Worm (Caenorhabditis elegans) whole organism, L4 larva: ENCODE measurements around the gene daf-5.
A peak's percentile ranks its signal among the peaks of the same experiment; 100 is the strongest.

Experiments used
- D1046.2 ChIP-seq: fragments of 200-800 bp; sonication (Bioruptor generic); IDR thresholded peaks from 2 replicates; pipeline ENCODE4 v1.3.6; 2022; ENCODE audit warnings: missing genetic modification characterization, missing compliant biosample characterization
- F44E2.7 ChIP-seq: fragments of 200-800 bp; sonication (Bioruptor generic); IDR thresholded peaks from 2 replicates; pipeline ENCODE4 v2.1.2; 2022; ENCODE audit warnings: missing genetic modification characterization, missing compliant biosample characterization
- F49E8.2 ChIP-seq: sonication (generic microtip); optimal IDR thresholded peaks from 2 replicates; lab custom pipeline; 2016; ENCODE audit warnings: missing compliant biosample characterization, mild to moderate bottlenecking, missing genetic modification characterization, borderline replicate concordance
- R02D3.7 ChIP-seq: fragments of 150-350 bp; sonication (generic microtip); optimal IDR thresholded peaks from 3 replicates; lab custom pipeline; 2014; ENCODE audit warnings: missing biosample characterization, missing genetic modification characterization
- ZK337.2 ChIP-seq: fragments of 200-800 bp; sonication (Bioruptor generic); IDR thresholded peaks from 2 replicates; pipeline ENCODE4 v1.3.6; 2022; ENCODE audit warnings: missing genetic modification reagents, missing genetic modification characterization, missing compliant biosample characterization
- aha-1 ChIP-seq: fragments of 150-350 bp; peaks from one replicate; lab custom pipeline; 2014; ENCODE audit warnings: missing biosample characterization, missing genetic modification characterization
- arid-1 ChIP-seq: fragments of 200-800 bp; sonication (Bioruptor generic); conservative IDR thresholded peaks from 2 replicates; pipeline ENCODE4 v1.3.6; 2022; ENCODE audit warnings: missing genetic modification reagents, missing genetic modification characterization, missing compliant biosample characterization
- attf-4 ChIP-seq: sonication (generic microtip); optimal IDR thresholded peaks from 3 replicates; lab custom pipeline; 2017; ENCODE audit warnings: missing biosample characterization, missing genetic modification characterization
- ceh-28 ChIP-seq: fragments of 150-350 bp; optimal IDR thresholded peaks from 2 replicates; lab custom pipeline; 2014; ENCODE audit warnings: missing biosample characterization, missing genetic modification reagents, missing genetic modification characterization
- ceh-32 ChIP-seq: sonication (generic microtip); optimal IDR thresholded peaks from 2 replicates; lab custom pipeline; 2016; ENCODE audit warnings: mild to moderate bottlenecking, missing genetic modification characterization, missing compliant biosample characterization; ENCODE audit not compliant: poor library complexity
- cey-2 ChIP-seq: sonication (generic microtip); optimal IDR thresholded peaks from 3 replicates; lab custom pipeline; 2017; ENCODE audit warnings: missing genetic modification characterization, mild to moderate bottlenecking, missing compliant biosample characterization, antibody characterized with exemption, borderline replicate concordance; ENCODE audit not compliant: insufficient read depth
- daf-16 ChIP-seq, 3 experiments: sonication (generic microtip); optimal IDR thresholded peaks; 2 replicates each; lab custom pipeline; 2016 to 2017; ENCODE audit warnings: missing genetic modification characterization in 3 of 3, missing genetic modification reagents in 3 of 3, mild to moderate bottlenecking in 2 of 3, missing compliant biosample characterization in 2 of 3, missing biosample characterization in 1 of 3, moderate library complexity in 1 of 3
- daf-19 ChIP-seq: fragments of 200-800 bp; sonication (Bioruptor generic); conservative IDR thresholded peaks from 2 replicates; pipeline ENCODE4 v1.3.6; 2022; ENCODE audit warnings: missing genetic modification characterization, missing compliant biosample characterization
- dmd-6 ChIP-seq: fragments of 200-800 bp; sonication (Bioruptor generic); IDR thresholded peaks from 2 replicates; pipeline ENCODE4 v1.3.6; 2022; ENCODE audit warnings: missing genetic modification reagents, missing genetic modification characterization, missing compliant biosample characterization
- dmd-8 ChIP-seq: fragments of 200-800 bp; sonication (Bioruptor generic); IDR thresholded peaks from 2 replicates; pipeline ENCODE4 v1.3.6; 2022; ENCODE audit warnings: missing genetic modification characterization, missing compliant biosample characterization
- duxl-1 ChIP-seq: sonication (generic microtip); optimal IDR thresholded peaks from 2 replicates; lab custom pipeline; 2016; ENCODE audit warnings: mild to moderate bottlenecking, missing genetic modification characterization, moderate library complexity, missing compliant biosample characterization; ENCODE audit not compliant: poor library complexity
- fkh-10 ChIP-seq: fragments of 150-350 bp; optimal IDR thresholded peaks from 2 replicates; lab custom pipeline; 2014; ENCODE audit warnings: missing biosample characterization, missing genetic modification reagents, missing genetic modification characterization
- gei-8 ChIP-seq: fragments of 200-800 bp; sonication (Bioruptor generic); optimal IDR thresholded peaks from 2 replicates; lab custom pipeline; 2018; ENCODE audit warnings: mild to moderate bottlenecking, missing genetic modification characterization, missing compliant biosample characterization
- hlh-11 ChIP-seq: fragments of 200-800 bp; sonication (Bioruptor generic); optimal IDR thresholded peaks from 2 replicates; lab custom pipeline; 2018; ENCODE audit warnings: mild to moderate bottlenecking, missing genetic modification characterization, missing compliant biosample characterization
- hlh-30 ChIP-seq: sonication (generic microtip); optimal IDR thresholded peaks from 2 replicates; lab custom pipeline; 2017; ENCODE audit warnings: antibody characterized with exemption, mild to moderate bottlenecking, missing genetic modification characterization, missing compliant biosample characterization; ENCODE audit not compliant: insufficient read depth
- hmg-1.1 ChIP-seq: fragments of 200-800 bp; sonication (Bioruptor generic); IDR thresholded peaks from 2 replicates; pipeline ENCODE4 v1.3.6; 2022; ENCODE audit warnings: missing genetic modification reagents, missing genetic modification characterization, missing compliant biosample characterization
- jun-1 ChIP-seq: fragments of 150-350 bp; optimal IDR thresholded peaks from 2 replicates; lab custom pipeline; 2014; ENCODE audit warnings: missing biosample characterization, missing genetic modification reagents, missing genetic modification characterization
- lim-7 ChIP-seq: fragments of 200-800 bp; sonication (Bioruptor generic); IDR thresholded peaks from 2 replicates; pipeline ENCODE4 v1.3.6; 2022; ENCODE audit warnings: missing genetic modification characterization, missing compliant biosample characterization
- lin-1 ChIP-seq: fragments of 200-800 bp; sonication (Bioruptor generic); IDR thresholded peaks from 2 replicates; pipeline ENCODE4 v1.3.6; 2022; ENCODE audit warnings: missing genetic modification reagents, missing genetic modification characterization, missing compliant biosample characterization
- lin-38 ChIP-seq: fragments of 200-800 bp; sonication (Bioruptor generic); IDR thresholded peaks from 2 replicates; pipeline ENCODE4 v1.3.6; 2022; ENCODE audit warnings: missing genetic modification reagents, missing genetic modification characterization, missing compliant biosample characterization
- lin-39 ChIP-seq: fragments of 150-350 bp; optimal IDR thresholded peaks from 2 replicates; lab custom pipeline; 2014; ENCODE audit warnings: missing biosample characterization, missing genetic modification reagents, missing genetic modification characterization
- lir-3 ChIP-seq: sonication (generic microtip); optimal IDR thresholded peaks from 2 replicates; lab custom pipeline; 2016; ENCODE audit warnings: mild to moderate bottlenecking, missing genetic modification characterization, missing compliant biosample characterization
- mdl-1 ChIP-seq, 2 experiments: fragments of 150-350 bp in 1 of 2; sonication (generic microtip) in 1 of 2; optimal IDR thresholded peaks; 2 replicates each; lab custom pipeline; 2014 to 2017; ENCODE audit warnings: missing biosample characterization in 2 of 2, missing genetic modification characterization in 2 of 2
- mep-1 ChIP-seq: fragments of 150-350 bp; sonication (generic microtip); optimal IDR thresholded peaks from 3 replicates; lab custom pipeline; 2014; ENCODE audit warnings: missing biosample characterization, missing genetic modification characterization
- nhr-10 ChIP-seq: fragments of 150-350 bp; optimal IDR thresholded peaks from 2 replicates; lab custom pipeline; 2014; ENCODE audit warnings: missing biosample characterization, missing genetic modification characterization
- nhr-102 ChIP-seq: sonication (generic microtip); optimal IDR thresholded peaks from 2 replicates; lab custom pipeline; 2016; ENCODE audit warnings: mild to moderate bottlenecking, missing genetic modification characterization, moderate library complexity, missing compliant biosample characterization
- pqm-1 ChIP-seq: sonication (generic microtip); optimal IDR thresholded peaks from 2 replicates; lab custom pipeline; 2017; ENCODE audit warnings: missing biosample characterization, missing genetic modification characterization
- saeg-2 ChIP-seq: fragments of 200-800 bp; sonication (Bioruptor generic); IDR thresholded peaks from 2 replicates; pipeline ENCODE4 v1.3.6; 2022; ENCODE audit warnings: missing genetic modification reagents, missing genetic modification characterization, missing compliant biosample characterization
- set-16 ChIP-seq: fragments of 200-800 bp; sonication (Bioruptor generic); IDR thresholded peaks from 2 replicates; pipeline ENCODE4 v1.3.6; 2022; ENCODE audit warnings: missing genetic modification reagents, missing genetic modification characterization, missing compliant biosample characterization
- snpc-1.2 ChIP-seq: fragments of 200-800 bp; sonication (Bioruptor generic); IDR thresholded peaks from 2 replicates; pipeline ENCODE4 v1.3.6; 2022; ENCODE audit warnings: missing genetic modification reagents, missing genetic modification characterization, missing compliant biosample characterization
- spr-1 ChIP-seq: sonication (generic microtip); optimal IDR thresholded peaks from 2 replicates; lab custom pipeline; 2016; ENCODE audit warnings: mild to moderate bottlenecking, missing genetic modification characterization, missing compliant biosample characterization
- tag-97 ChIP-seq: fragments of 200-800 bp; sonication (Bioruptor generic); IDR thresholded peaks from 2 replicates; pipeline ENCODE4 v1.3.6; 2022; ENCODE audit warnings: missing genetic modification characterization, missing compliant biosample characterization
- unc-130 ChIP-seq: sonication (generic microtip); optimal IDR thresholded peaks from 2 replicates; lab custom pipeline; 2016; ENCODE audit warnings: missing genetic modification reagents, missing genetic modification characterization, missing compliant biosample characterization
- zfp-3 ChIP-seq: fragments of 200-800 bp; sonication (Bioruptor generic); conservative IDR thresholded peaks from 2 replicates; pipeline ENCODE4 v1.3.6; 2022; ENCODE audit warnings: missing genetic modification reagents, missing genetic modification characterization, missing compliant biosample characterization

daf-5 gene

DNA sequence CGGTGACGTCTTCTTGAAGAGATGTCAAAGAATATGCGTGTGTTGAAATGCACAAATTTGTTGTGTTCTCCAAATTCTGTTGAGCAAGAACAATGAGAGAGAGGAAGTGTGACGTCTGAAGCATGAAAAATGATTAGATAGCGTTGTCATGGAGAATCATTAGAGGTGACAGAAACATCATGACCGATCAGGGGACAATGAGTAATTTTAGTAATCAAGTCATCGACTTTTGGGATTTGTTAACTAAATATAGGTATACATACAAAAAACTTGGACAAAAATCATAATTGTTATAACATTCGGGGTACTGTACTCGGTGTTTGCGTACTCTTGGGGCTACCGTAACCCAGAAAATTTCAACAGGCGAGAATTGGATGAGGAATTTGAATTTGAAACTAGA, at the start of gene daf-5:
Gene daf-5, minus strand, starts transcription at position 101 of the 400 bp plus-strand sequence.
- peak; percentile 41 for TF ChIP-seq aha-1 (tag; lab: Kevin White, UChicago)
- no peak for TF ChIP-seq zfp-3
- no peak for TF ChIP-seq jun-1 (tag; lab: Kevin White, UChicago)
- TF ChIP-seq hlh-11 (tag; lab: Kevin White, UChicago): no peak

DNA sequence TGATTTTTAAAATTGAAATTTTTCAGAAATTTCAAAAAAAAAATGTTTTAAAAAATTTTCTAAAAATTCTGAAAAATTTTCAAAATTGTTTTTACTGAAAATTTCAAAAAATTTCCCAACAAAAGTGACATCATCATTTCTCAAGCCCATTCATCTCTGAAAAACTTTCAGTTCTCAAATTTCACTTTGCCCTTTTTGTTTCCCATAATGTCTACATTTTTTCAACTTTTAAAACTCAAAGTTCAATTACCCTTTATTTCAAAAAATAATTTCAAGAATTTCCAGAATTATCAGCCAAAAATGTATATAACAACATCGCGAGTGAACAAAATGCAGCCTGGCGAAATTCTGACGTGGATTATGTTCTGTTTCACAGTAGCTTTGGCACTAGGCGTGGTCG, 48.9 kb upstream of the daf-5 start, which contains the start of gene bkip-1:
Gene bkip-1, plus strand, starts transcription at position 301 of the 400 bp plus-strand sequence.
- TF ChIP-seq arid-1 (GFP tag; lab: Robert Waterston, UW) (no peak), dmd-6 (no peak), tag-97 (no peak), nhr-10 (no peak), mdl-1 (tag; optimal IDR thresholded peaks at IDR 0.05; lab: Kevin White, UChicago) (no peak), F44E2.7 (no peak), pqm-1 (tag; lab: Kevin White, UChicago) (no peak), daf-19 (GFP tag; lab: Robert Waterston, UW) (no peak), spr-1 (no peak), ceh-32 (tag; lab: Kevin White, UChicago) (no peak), R02D3.7 (tag; lab: Kevin White, UChicago) (no peak), lin-1 (GFP tag; lab: Robert Waterston, UW) (no peak)

DNA sequence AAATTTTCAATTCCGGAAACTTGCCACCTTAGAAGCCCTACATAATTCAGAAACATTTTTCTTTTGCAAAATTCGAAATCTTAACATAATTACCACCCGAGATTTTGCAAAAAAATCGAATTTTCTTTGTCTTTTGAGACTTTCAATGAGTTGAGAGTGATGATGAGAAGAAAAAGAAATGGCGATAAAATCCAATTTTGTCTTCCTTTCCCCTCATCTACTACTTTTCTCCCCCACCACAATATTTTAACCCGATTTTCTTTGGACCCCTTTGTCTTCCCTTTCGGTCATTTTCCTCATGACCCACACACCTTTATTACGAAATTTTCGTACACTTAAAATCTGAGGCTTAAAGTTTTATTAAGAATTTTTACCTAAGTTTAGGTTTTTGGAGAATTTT, 46.2 kb upstream of the daf-5 start:
- no peak for TF ChIP-seq tag-97
- TF ChIP-seq lin-39 (tag; lab: Kevin White, UChicago): no peak
- no peak for TF ChIP-seq lim-7 (GFP tag; lab: Robert Waterston, UW)
- no peak for TF ChIP-seq nhr-102 (tag; lab: Kevin White, UChicago)
- no peak for TF ChIP-seq daf-19 (GFP tag; lab: Robert Waterston, UW)
- TF ChIP-seq attf-4: no peak
- TF ChIP-seq dmd-6: no peak
- TF ChIP-seq lir-3 (tag; lab: Kevin White, UChicago): no peak
- TF ChIP-seq unc-130: no peak

DNA sequence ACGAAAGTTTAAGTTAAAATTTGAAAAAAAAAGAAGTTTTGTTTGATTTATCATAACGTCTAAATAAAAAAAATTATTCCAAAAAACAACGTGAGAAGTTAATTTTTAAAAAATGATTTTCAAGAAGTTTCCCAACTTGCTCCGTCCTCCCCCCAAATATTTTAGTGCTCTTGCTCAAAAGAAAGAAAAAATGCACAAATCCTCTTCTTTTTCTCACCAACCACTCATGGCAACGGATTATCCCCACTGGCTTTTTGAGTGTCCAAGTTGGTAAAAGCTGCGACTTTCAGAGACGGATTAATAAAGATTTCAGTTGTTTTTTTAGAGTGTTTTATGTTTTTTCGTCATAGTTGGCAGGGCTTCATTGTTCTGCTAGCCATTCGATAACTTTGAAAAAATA, 45.4 kb upstream of the daf-5 start, which contains the start of gene Y39G8C.2:
Gene Y39G8C.2, minus strand, starts transcription at position 101 of the 400 bp plus-strand sequence.
- TF ChIP-seq mep-1 (tag; lab: Kevin White, UChicago) (no peak), daf-19 (GFP tag; lab: Robert Waterston, UW) (no peak), daf-16 (GFP tag; optimal IDR thresholded peaks at IDR 0.05; lab: Kevin White, UChicago) (no peak), daf-16 (tag; optimal IDR thresholded peaks at IDR 0.05; lab: Kevin White, UChicago) (no peak), cey-2 (no peak), hmg-1.1 (GFP tag; lab: Robert Waterston, UW) (no peak), ZK337.2 (GFP tag; lab: Robert Waterston, UW) (no peak), jun-1 (tag; lab: Kevin White, UChicago) (no peak), fkh-10 (GFP tag; lab: Kevin White, UChicago) (no peak), saeg-2 (no peak), hlh-30 (tag; lab: Kevin White, UChicago) (no peak), pqm-1 (tag; lab: Kevin White, UChicago) (no peak), dmd-8 (no peak), tag-97 (no peak), R02D3.7 (tag; lab: Kevin White, UChicago) (no peak)

DNA sequence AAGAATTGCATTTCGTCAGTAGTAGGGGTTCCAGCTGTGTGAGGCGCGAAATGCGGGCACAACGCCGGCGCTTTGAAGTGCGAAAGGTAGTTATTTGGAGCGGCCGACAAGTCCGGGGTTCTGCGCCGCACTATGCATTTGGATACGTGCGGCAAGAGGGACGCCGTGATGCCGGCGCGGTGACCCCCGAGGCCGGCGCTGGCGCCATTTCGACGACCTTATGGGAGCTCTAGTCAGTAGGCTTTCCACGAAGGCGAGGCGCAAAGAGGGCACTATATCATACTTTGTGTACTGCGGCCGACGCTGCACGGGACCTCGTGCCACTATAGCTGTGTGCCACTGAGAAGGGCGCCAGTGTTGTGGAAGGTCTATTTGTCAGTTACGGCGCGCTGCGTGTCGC, 44.7 kb upstream of the daf-5 start:
- TF ChIP-seq D1046.2 (GFP tag; lab: Robert Waterston, UW): 0 out of 2 replicates have a peak, but pooled peaks have one; percentile 15
- no peak for TF ChIP-seq ceh-28 (tag; lab: Kevin White, UChicago)
- peak; percentile 22 for TF ChIP-seq spr-1
- no peak for TF ChIP-seq duxl-1 (tag; lab: Kevin White, UChicago)
- TF ChIP-seq set-16 (GFP tag; lab: Robert Waterston, UW): peak; percentile 93
- no peak for TF ChIP-seq gei-8 (GFP tag; lab: Kevin White, UChicago)
- TF ChIP-seq lim-7 (GFP tag; lab: Robert Waterston, UW): 0 out of 2 replicates have a peak, but pooled peaks have one; percentile 30
- 0 out of 2 replicates have a peak, but pooled peaks have one; percentile 34 for TF ChIP-seq lin-38
- TF ChIP-seq snpc-1.2 (GFP tag; lab: Robert Waterston, UW): peak; percentile 65
- TF ChIP-seq F49E8.2 (tag; lab: Kevin White, UChicago): no peak
- TF ChIP-seq, all 104 proteins: peak for 6
